Worm (Caenorhabditis elegans) whole organism, mixed stage, embryonic: ENCODE measurements around the gene R02E4.2.

Source experiments
- M03D4.4 ChIP-seq: sonication (generic microtip); optimal IDR thresholded peaks from 2 replicates; lab custom pipeline; 2017; ENCODE audit warnings: mild to moderate bottlenecking, missing genetic modification characterization, missing compliant biosample characterization
- bed-3 ChIP-seq: fragments of 200-800 bp; sonication (Bioruptor generic); optimal IDR thresholded peaks from 3 replicates; lab custom pipeline; 2018; ENCODE audit warnings: mild to moderate bottlenecking, missing genetic modification characterization, moderate library complexity, missing compliant biosample characterization
- ceh-43 ChIP-seq: fragments of 200-800 bp; sonication (Bioruptor generic); optimal IDR thresholded peaks from 2 replicates; lab custom pipeline; 2018; ENCODE audit warnings: mild to moderate bottlenecking, missing genetic modification characterization, moderate library complexity, missing compliant biosample characterization
- ceh-83 ChIP-seq: fragments of 200-800 bp; sonication (Bioruptor generic); optimal IDR thresholded peaks from 2 replicates; lab custom pipeline; 2018; ENCODE audit warnings: mild to moderate bottlenecking, missing genetic modification characterization, missing compliant biosample characterization
- ces-1 ChIP-seq: fragments of 150-350 bp; optimal IDR thresholded peaks from 2 replicates; lab custom pipeline; 2014; ENCODE audit warnings: missing biosample characterization, missing genetic modification reagents, missing genetic modification characterization
- cnd-1 ChIP-seq: fragments of 200-800 bp; sonication (Bioruptor generic); optimal IDR thresholded peaks from 2 replicates; lab custom pipeline; 2018; ENCODE audit warnings: mild to moderate bottlenecking, missing genetic modification characterization, missing compliant biosample characterization
- drap-1 ChIP-seq: fragments of 200-800 bp; sonication (Bioruptor generic); optimal IDR thresholded peaks from 3 replicates; lab custom pipeline; 2018; ENCODE audit warnings: mild to moderate bottlenecking, missing genetic modification characterization, missing compliant biosample characterization
- elt-1 ChIP-seq: sonication (generic microtip); optimal IDR thresholded peaks from 2 replicates; lab custom pipeline; 2017; ENCODE audit warnings: missing genetic modification characterization, mild to moderate bottlenecking, missing compliant biosample characterization, antibody characterized with exemption, moderate library complexity, borderline replicate concordance; ENCODE audit not compliant: insufficient read depth
- elt-3 ChIP-seq: fragments of 150-350 bp; optimal IDR thresholded peaks from 2 replicates; lab custom pipeline; 2014; ENCODE audit warnings: missing biosample characterization, missing genetic modification characterization
- flh-1 ChIP-seq: fragments of 200-800 bp; sonication (Bioruptor generic); optimal IDR thresholded peaks from 2 replicates; lab custom pipeline; 2018; ENCODE audit warnings: mild to moderate bottlenecking, missing genetic modification characterization, moderate library complexity, missing compliant biosample characterization
- ham-2 ChIP-seq: fragments of 200-800 bp; sonication (Bioruptor generic); optimal IDR thresholded peaks from 2 replicates; lab custom pipeline; 2018; ENCODE audit warnings: mild to moderate bottlenecking, missing genetic modification characterization, missing compliant biosample characterization
- hlh-1 ChIP-seq: fragments of 150-350 bp; optimal IDR thresholded peaks from 2 replicates; lab custom pipeline; 2014; ENCODE audit warnings: missing biosample characterization, missing genetic modification reagents, missing genetic modification characterization
- lin-32 ChIP-seq: fragments of 200-800 bp; sonication (Bioruptor generic); optimal IDR thresholded peaks from 2 replicates; lab custom pipeline; 2018; ENCODE audit warnings: mild to moderate bottlenecking, missing genetic modification characterization, missing compliant biosample characterization
- lsy-2 ChIP-seq: fragments of 150-350 bp; optimal IDR thresholded peaks from 2 replicates; lab custom pipeline; 2014; ENCODE audit warnings: missing biosample characterization, missing genetic modification characterization
- mep-1 ChIP-seq: fragments of 150-350 bp; optimal IDR thresholded peaks from 2 replicates; lab custom pipeline; 2017; ENCODE audit warnings: missing biosample characterization, missing genetic modification reagents, missing genetic modification characterization, inconsistent platforms
- nhr-12 ChIP-seq: fragments of 150-350 bp; optimal IDR thresholded peaks from 2 replicates; lab custom pipeline; 2014; ENCODE audit warnings: missing biosample characterization, missing genetic modification characterization
- nhr-2 ChIP-seq: fragments of 150-350 bp; optimal IDR thresholded peaks from 2 replicates; lab custom pipeline; 2014; ENCODE audit warnings: missing biosample characterization, missing genetic modification characterization
- nhr-237 ChIP-seq: fragments of 150-350 bp; optimal IDR thresholded peaks from 2 replicates; lab custom pipeline; 2014; ENCODE audit warnings: missing biosample characterization, missing genetic modification characterization
- nhr-28 ChIP-seq: fragments of 150-350 bp; optimal IDR thresholded peaks from 2 replicates; lab custom pipeline; 2014; ENCODE audit warnings: missing biosample characterization, missing genetic modification characterization
- nhr-76 ChIP-seq: sonication (generic microtip); optimal IDR thresholded peaks from 2 replicates; lab custom pipeline; 2017; ENCODE audit warnings: missing biosample characterization, missing genetic modification characterization
- pha-4 ChIP-seq: fragments of 150-350 bp; optimal IDR thresholded peaks from 2 replicates; lab custom pipeline; 2018; ENCODE audit warnings: missing biosample characterization, missing genetic modification reagents, missing genetic modification characterization
- sem-2 ChIP-seq: fragments of 200-800 bp; sonication (Bioruptor generic); optimal IDR thresholded peaks from 2 replicates; lab custom pipeline; 2018; ENCODE audit warnings: mild to moderate bottlenecking, missing genetic modification characterization, missing compliant biosample characterization
- snpc-4 ChIP-seq: fragments of 150-350 bp; optimal IDR thresholded peaks from 2 replicates; lab custom pipeline; 2014; ENCODE audit warnings: missing biosample characterization, missing genetic modification characterization
- sptf-1 ChIP-seq: sonication (generic microtip); optimal IDR thresholded peaks from 2 replicates; lab custom pipeline; 2017; ENCODE audit warnings: mild to moderate bottlenecking, missing genetic modification characterization, moderate library complexity, missing compliant biosample characterization
- tbx-8 ChIP-seq: fragments of 200-800 bp; sonication (Bioruptor generic); optimal IDR thresholded peaks from 2 replicates; lab custom pipeline; 2018; ENCODE audit warnings: mild to moderate bottlenecking, missing genetic modification characterization, moderate library complexity, missing compliant biosample characterization
- unc-120 ChIP-seq: sonication (generic microtip); optimal IDR thresholded peaks from 2 replicates; lab custom pipeline; 2017; ENCODE audit warnings: missing genetic modification characterization, missing compliant biosample characterization; ENCODE audit not compliant: poor library complexity, severe bottlenecking
- unc-39 ChIP-seq: fragments of 150-350 bp; optimal IDR thresholded peaks from 2 replicates; lab custom pipeline; 2014; ENCODE audit warnings: missing biosample characterization, missing genetic modification characterization
- unc-62 ChIP-seq: fragments of 150-350 bp; optimal IDR thresholded peaks from 2 replicates; lab custom pipeline; 2014; ENCODE audit warnings: missing biosample characterization, missing genetic modification reagents, missing genetic modification characterization
- ztf-11 ChIP-seq: fragments of 150-350 bp; optimal IDR thresholded peaks from 2 replicates; lab custom pipeline; 2014; ENCODE audit warnings: missing biosample characterization, missing genetic modification characterization

R02E4.2 gene

DNA sequence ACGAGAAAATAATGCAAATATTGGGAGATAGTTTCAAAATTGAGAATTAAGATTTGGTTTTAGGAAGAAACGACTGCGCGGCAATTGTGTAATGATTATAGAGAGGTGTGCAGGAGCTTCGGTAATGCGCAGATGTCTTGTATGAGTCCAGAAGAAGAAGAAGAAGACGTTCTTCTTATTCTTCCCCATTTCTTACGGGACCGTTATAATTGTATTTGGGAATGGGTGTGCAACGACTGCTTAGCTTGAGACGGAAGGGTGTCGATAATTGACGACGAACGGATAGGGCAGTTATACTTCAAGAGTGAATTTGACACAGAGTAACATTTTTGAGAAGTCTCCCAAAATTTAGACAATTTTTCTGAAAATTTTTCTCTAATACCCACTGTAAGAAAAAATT lies 21.4 kb downstream of the R02E4.2 start:
- no peak for TF ChIP-seq unc-39 (tag; lab: Kevin White, UChicago)
- peak; percentile 86 for TF ChIP-seq ces-1 (GFP tag; lab: Kevin White, UChicago)

DNA sequence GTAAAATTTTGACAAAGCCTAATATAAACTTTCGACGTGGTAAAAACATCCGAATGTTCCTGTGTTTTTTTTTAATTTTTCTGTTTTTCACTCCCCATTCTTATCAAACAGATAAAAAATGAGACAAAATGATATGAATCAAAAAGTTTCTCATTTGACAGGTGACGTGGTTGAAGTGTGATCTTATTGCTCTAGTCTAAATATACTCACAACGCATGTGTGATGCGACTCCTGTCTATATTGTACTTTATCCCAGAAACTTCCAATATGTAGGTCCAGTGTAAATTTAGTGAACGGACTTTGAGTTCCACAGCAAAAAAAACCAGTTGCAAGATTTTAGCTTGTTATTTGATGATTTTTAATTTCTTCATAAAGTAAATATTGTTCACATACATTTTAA lies 24.1 kb downstream of the R02E4.2 start:
- no peak for TF ChIP-seq flh-1 (GFP tag; lab: Kevin White, UChicago)
- TF ChIP-seq drap-1 (GFP tag; lab: Kevin White, UChicago) = no peak
- TF ChIP-seq cnd-1 (tag; lab: Kevin White, UChicago) = no peak
- TF ChIP-seq unc-62 (GFP tag; lab: Kevin White, UChicago) = no peak
- no peak for TF ChIP-seq lsy-2 (tag; lab: Kevin White, UChicago)
- TF ChIP-seq pha-4 = no peak
- no peak for TF ChIP-seq nhr-76 (tag; lab: Kevin White, UChicago)

DNA sequence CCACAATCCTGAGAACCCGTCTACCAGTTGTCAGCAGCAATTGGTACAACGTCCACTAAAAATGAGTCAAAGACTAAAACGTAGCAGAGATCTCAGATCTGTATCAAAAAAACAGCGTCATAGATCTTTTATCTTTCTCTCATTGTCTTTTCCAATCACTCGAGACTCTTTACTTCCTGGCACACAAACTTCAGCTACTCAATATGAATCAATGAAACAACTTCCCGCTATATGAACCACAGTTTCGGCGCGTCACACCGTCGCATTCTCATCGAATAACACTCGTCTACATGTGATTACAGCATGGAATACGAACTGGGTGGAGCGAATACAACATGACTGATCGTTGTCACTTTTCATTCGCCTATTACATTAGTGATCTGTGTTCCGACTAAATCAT lies 25.0 kb downstream of the R02E4.2 start:
- TF ChIP-seq elt-1 (tag; lab: Kevin White, UChicago) (peak; percentile 23), drap-1 (GFP tag; lab: Kevin White, UChicago) (no peak)

DNA sequence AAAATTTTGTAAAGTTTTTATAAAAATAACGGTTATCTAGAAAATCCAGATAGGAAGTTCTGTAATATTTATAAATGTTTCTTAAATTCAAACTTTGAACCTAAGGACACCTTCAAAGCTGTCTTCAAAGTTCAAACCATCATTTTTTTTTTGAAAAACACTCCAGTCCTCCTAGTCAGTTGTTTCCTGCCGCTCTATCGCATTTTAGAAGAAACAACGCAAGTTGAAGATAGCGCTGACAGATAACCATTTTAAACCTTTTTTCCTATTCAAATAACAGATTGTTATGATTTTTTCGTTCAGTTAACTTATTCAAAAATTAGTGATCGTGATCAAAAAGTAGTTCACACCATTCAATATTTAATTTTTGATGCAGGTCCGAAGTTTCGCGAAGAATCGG lies 26.1 kb downstream of the R02E4.2 start:
- TF ChIP-seq flh-1 (GFP tag; lab: Kevin White, UChicago) = no peak
- no peak for TF ChIP-seq snpc-4
- TF ChIP-seq ceh-43 (GFP tag; lab: Kevin White, UChicago) = no peak
- TF ChIP-seq unc-62 (GFP tag; lab: Kevin White, UChicago) = no peak
- TF ChIP-seq elt-3 (tag; lab: Kevin White, UChicago) = no peak
- no peak for TF ChIP-seq sem-2 (GFP tag; lab: Kevin White, UChicago)
- no peak for TF ChIP-seq nhr-2 (tag; lab: Kevin White, UChicago)
- no peak for TF ChIP-seq unc-120
- TF ChIP-seq nhr-12 (tag; lab: Kevin White, UChicago) = no peak
- no peak for TF ChIP-seq sptf-1
- no peak for TF ChIP-seq ceh-83
- no peak for TF ChIP-seq unc-39 (tag; lab: Kevin White, UChicago)
- no peak for TF ChIP-seq M03D4.4 (tag; lab: Kevin White, UChicago)
- no peak for TF ChIP-seq nhr-28 (tag; lab: Kevin White, UChicago)
- TF ChIP-seq drap-1 (GFP tag; lab: Kevin White, UChicago) = no peak

DNA sequence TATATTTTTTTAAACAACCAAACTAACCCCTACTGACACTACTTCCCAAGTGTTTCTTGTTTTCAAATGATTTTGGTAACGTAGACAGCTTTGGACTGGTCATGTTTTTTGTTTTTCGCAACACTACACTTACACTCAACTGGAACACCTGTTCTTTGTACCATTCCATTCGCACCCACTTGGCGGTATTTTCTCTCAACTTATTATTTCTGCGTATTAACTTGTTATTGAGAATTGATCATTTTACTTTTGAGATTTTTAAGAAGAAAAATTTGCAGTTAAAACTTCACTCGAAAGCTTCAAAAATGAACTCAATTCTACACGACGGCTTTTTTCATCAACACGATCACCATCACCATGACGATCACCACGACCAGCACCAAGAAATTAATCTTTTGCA lies 27.6 kb downstream of the R02E4.2 start, which contains the start of gene ZK470.2:
Gene ZK470.2 (plus strand): TSS at position 301 of the 400 bp plus-strand sequence.
- no peak for TF ChIP-seq tbx-8 (GFP tag; lab: Kevin White, UChicago)
- no peak for TF ChIP-seq bed-3 (GFP tag; lab: Kevin White, UChicago)
- TF ChIP-seq unc-62 (GFP tag; lab: Kevin White, UChicago) = no peak
- no peak for TF ChIP-seq mep-1
- no peak for TF ChIP-seq nhr-237 (tag; lab: Kevin White, UChicago)
- TF ChIP-seq ces-1 (GFP tag; lab: Kevin White, UChicago) = no peak
- no peak for TF ChIP-seq pha-4
- TF ChIP-seq unc-39 (tag; lab: Kevin White, UChicago) = no peak
- TF ChIP-seq elt-3 (tag; lab: Kevin White, UChicago) = no peak
- no peak for TF ChIP-seq ztf-11 (tag; lab: Kevin White, UChicago)
- TF ChIP-seq lin-32 = no peak
- no peak for TF ChIP-seq hlh-1 (tag; lab: Kevin White, UChicago)
- TF ChIP-seq cnd-1 (tag; lab: Kevin White, UChicago) = no peak
- TF ChIP-seq drap-1 (GFP tag; lab: Kevin White, UChicago) = no peak

DNA sequence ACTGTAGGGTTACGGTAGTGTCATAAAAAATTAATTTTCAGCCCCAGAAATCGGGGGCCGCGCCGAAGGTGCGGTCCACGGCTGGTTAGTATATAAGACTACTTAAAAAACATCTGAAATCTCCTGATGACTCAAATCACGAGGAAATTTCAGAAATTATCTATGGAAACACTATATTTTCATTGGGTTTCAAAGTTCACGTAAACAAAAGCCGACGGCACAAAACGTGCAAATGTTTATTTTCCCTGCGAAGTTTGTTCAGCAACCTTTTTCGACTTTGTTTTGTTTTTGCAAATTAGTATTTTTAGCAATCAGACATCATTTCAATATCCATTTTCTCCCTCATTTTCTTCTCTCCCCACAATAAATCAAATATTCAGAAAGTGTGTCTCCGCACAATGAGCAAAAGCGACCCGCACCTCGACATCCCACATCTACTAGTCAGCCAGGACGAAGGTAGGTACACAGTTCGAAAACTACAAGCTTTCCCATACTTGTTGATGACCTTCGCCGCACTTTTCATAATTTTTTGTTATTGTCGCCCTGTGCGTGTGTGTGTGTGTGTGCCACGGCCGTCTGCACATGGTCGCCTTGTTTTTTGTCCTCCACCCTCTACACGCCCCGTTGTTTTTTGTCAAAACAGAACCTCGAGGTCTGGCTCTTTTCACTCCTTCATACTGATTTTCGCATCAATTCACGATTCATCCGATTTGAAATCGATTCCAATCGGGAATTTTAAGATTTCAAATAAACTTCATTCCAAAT lies 29.5 kb downstream of the R02E4.2 start:
- TF ChIP-seq bed-3 (GFP tag; lab: Kevin White, UChicago) (no peak), ham-2 (GFP tag; lab: Kevin White, UChicago) (no peak), unc-39 (tag; lab: Kevin White, UChicago) (no peak), ces-1 (GFP tag; lab: Kevin White, UChicago) (no peak)
